Worm (Caenorhabditis elegans) whole organism, L4 larva: ENCODE results near the gene F56B3.2.

Experiments
- lin-29 ChIP-seq: fragments of 200-800 bp; sonication (Bioruptor generic); IDR thresholded peaks from 2 replicates; pipeline ENCODE4 v1.3.6; 2022; ENCODE audit warnings: missing genetic modification reagents, missing genetic modification characterization, missing compliant biosample characterization
- lin-39 ChIP-seq: fragments of 150-350 bp; optimal IDR thresholded peaks from 2 replicates; lab custom pipeline; 2014; ENCODE audit warnings: missing biosample characterization, missing genetic modification reagents, missing genetic modification characterization
- lir-3 ChIP-seq: sonication (generic microtip); optimal IDR thresholded peaks from 2 replicates; lab custom pipeline; 2016; ENCODE audit warnings: mild to moderate bottlenecking, missing genetic modification characterization, missing compliant biosample characterization
- mxl-2 ChIP-seq: fragments of 200-800 bp; sonication (Bioruptor generic); conservative IDR thresholded peaks from 2 replicates; pipeline ENCODE4 v1.3.6; 2022; ENCODE audit warnings: missing genetic modification reagents, missing genetic modification characterization, missing compliant biosample characterization
- nhr-25 ChIP-seq: sonication (generic microtip); optimal IDR thresholded peaks from 2 replicates; lab custom pipeline; 2017; ENCODE audit warnings: missing genetic modification characterization, mild to moderate bottlenecking, missing compliant biosample characterization, antibody characterized with exemption, moderate library complexity, borderline replicate concordance; ENCODE audit not compliant: insufficient read depth
- skn-1 ChIP-seq: fragments of 150-350 bp; optimal IDR thresholded peaks from 2 replicates; lab custom pipeline; 2014; ENCODE audit warnings: missing biosample characterization, missing genetic modification characterization

- TF ChIP-seq mxl-2 (GFP tag; lab: Robert Waterston, UW) (no peak), nhr-25 (no peak), skn-1 (no peak), lir-3 (tag; lab: Kevin White, UChicago) (no peak), lin-29 (no peak), lin-39 (tag; lab: Kevin White, UChicago) (no peak)
Observed at ce11 chrIV:756956-757355, 11.4 kb downstream of the F56B3.2 start.
